Worm (Caenorhabditis elegans) whole organism, L2 larva: ENCODE results near the gene T04B2.8.

ENCODE experiments used
- C34F6.9 ChIP-seq: fragments of 150-350 bp; optimal IDR thresholded peaks from 2 replicates; lab custom pipeline; 2014; ENCODE audit warnings: missing biosample characterization, missing genetic modification characterization
- F13H6.1 ChIP-seq: sonication (generic microtip); optimal IDR thresholded peaks from 2 replicates; lab custom pipeline; 2016; ENCODE audit warnings: missing genetic modification characterization, missing compliant biosample characterization
- R02D3.7 ChIP-seq: fragments of 150-350 bp; optimal IDR thresholded peaks from 2 replicates; lab custom pipeline; 2014; ENCODE audit warnings: missing biosample characterization, missing genetic modification characterization
- Y55F3AM.14 ChIP-seq: fragments of 200-800 bp; sonication (Bioruptor generic); optimal IDR thresholded peaks from 2 replicates; lab custom pipeline; 2018; ENCODE audit warnings: mild to moderate bottlenecking, missing genetic modification characterization, missing compliant biosample characterization
- ZK546.5 ChIP-seq: sonication (generic microtip); optimal IDR thresholded peaks from 2 replicates; lab custom pipeline; 2017; ENCODE audit warnings: missing biosample characterization, missing genetic modification characterization
- alr-1 ChIP-seq: fragments of 150-350 bp; optimal IDR thresholded peaks from 2 replicates; lab custom pipeline; 2014; ENCODE audit warnings: missing biosample characterization, missing genetic modification characterization
- ama-1 ChIP-seq: fragments of 150-350 bp; optimal IDR thresholded peaks from 2 replicates; lab custom pipeline; 2018; ENCODE audit warnings: inconsistent platforms
- blmp-1 ChIP-seq: sonication (generic microtip); optimal IDR thresholded peaks from 2 replicates; lab custom pipeline; 2017; ENCODE audit warnings: missing genetic modification characterization, mild to moderate bottlenecking, missing compliant biosample characterization, antibody characterized with exemption, moderate library complexity; ENCODE audit not compliant: insufficient read depth
- ceh-16 ChIP-seq: fragments of 150-350 bp; optimal IDR thresholded peaks from 2 replicates; lab custom pipeline; 2014; ENCODE audit warnings: missing biosample characterization, missing genetic modification characterization
- ceh-82 ChIP-seq: fragments of 150-350 bp; optimal IDR thresholded peaks from 2 replicates; lab custom pipeline; 2014; ENCODE audit warnings: missing biosample characterization, missing genetic modification characterization
- egl-27 ChIP-seq: sonication (generic microtip); optimal IDR thresholded peaks from 3 replicates; lab custom pipeline; 2017; ENCODE audit warnings: missing biosample characterization, missing genetic modification reagents, missing genetic modification characterization
- elt-3 ChIP-seq: sonication (generic microtip); optimal IDR thresholded peaks from 2 replicates; lab custom pipeline; 2017; ENCODE audit warnings: missing biosample characterization, missing genetic modification characterization
- fos-1 ChIP-seq: fragments of 150-350 bp; optimal IDR thresholded peaks from 2 replicates; lab custom pipeline; 2014; ENCODE audit warnings: missing biosample characterization, missing genetic modification characterization
- gmeb-1 ChIP-seq: fragments of 150-350 bp; optimal IDR thresholded peaks from 2 replicates; lab custom pipeline; 2014; ENCODE audit warnings: missing biosample characterization, missing genetic modification characterization
- lin-11 ChIP-seq: fragments of 150-350 bp; sonication (generic microtip); optimal IDR thresholded peaks from 2 replicates; lab custom pipeline; 2014; ENCODE audit warnings: missing biosample characterization, missing genetic modification characterization, inconsistent platforms, mixed read lengths
- lin-39 ChIP-seq: fragments of 150-350 bp; optimal IDR thresholded peaks from 2 replicates; lab custom pipeline; 2014; ENCODE audit warnings: missing biosample characterization, missing genetic modification reagents, missing genetic modification characterization
- lsy-2 ChIP-seq, 2 experiments: fragments of 150-350 bp in 1 of 2; sonication (generic microtip) in 1 of 2; optimal IDR thresholded peaks; 2 replicates each; lab custom pipeline; 2014 to 2017; ENCODE audit warnings: missing biosample characterization in 2 of 2, missing genetic modification characterization in 2 of 2
- mab-5 ChIP-seq: fragments of 150-350 bp; optimal IDR thresholded peaks from 2 replicates; lab custom pipeline; 2014; ENCODE audit warnings: missing biosample characterization, missing genetic modification characterization
- mbf-1 ChIP-seq: sonication (generic microtip); optimal IDR thresholded peaks from 2 replicates; lab custom pipeline; 2017; ENCODE audit warnings: missing biosample characterization, missing genetic modification characterization
- nhr-11 ChIP-seq: fragments of 150-350 bp; optimal IDR thresholded peaks from 2 replicates; lab custom pipeline; 2014; ENCODE audit warnings: missing biosample characterization, missing genetic modification characterization
- nhr-12 ChIP-seq: fragments of 150-350 bp; optimal IDR thresholded peaks from 2 replicates; lab custom pipeline; 2014; ENCODE audit warnings: missing biosample characterization, missing genetic modification characterization
- nhr-129 ChIP-seq: fragments of 150-350 bp; optimal IDR thresholded peaks from 2 replicates; lab custom pipeline; 2014; ENCODE audit warnings: missing biosample characterization, missing genetic modification characterization
- nhr-21 ChIP-seq: fragments of 150-350 bp; optimal IDR thresholded peaks from 2 replicates; lab custom pipeline; 2014; ENCODE audit warnings: missing biosample characterization, missing genetic modification characterization
- nhr-23 ChIP-seq: fragments of 150-350 bp; optimal IDR thresholded peaks from 2 replicates; lab custom pipeline; 2014; ENCODE audit warnings: missing biosample characterization, missing genetic modification reagents, missing genetic modification characterization
- nhr-77 ChIP-seq: fragments of 150-350 bp; optimal IDR thresholded peaks from 2 replicates; lab custom pipeline; 2014; ENCODE audit warnings: missing biosample characterization, missing genetic modification characterization
- peb-1 ChIP-seq: fragments of 150-350 bp; optimal IDR thresholded peaks from 2 replicates; lab custom pipeline; 2014; ENCODE audit warnings: missing biosample characterization, missing genetic modification characterization
- skn-1 ChIP-seq: sonication (generic microtip); optimal IDR thresholded peaks from 2 replicates; lab custom pipeline; 2017; ENCODE audit warnings: missing biosample characterization, missing genetic modification characterization
- sma-3 ChIP-seq: sonication (generic microtip); optimal IDR thresholded peaks from 2 replicates; lab custom pipeline; 2016; ENCODE audit warnings: missing genetic modification reagents, missing genetic modification characterization, missing compliant biosample characterization
- sma-9 ChIP-seq, 2 experiments: fragments of 150-350 bp in 1 of 2; sonication (generic microtip) in 1 of 2; optimal IDR thresholded peaks; 2 replicates each; lab custom pipeline; 2014 to 2016; ENCODE audit warnings: missing genetic modification characterization in 2 of 2, mild to moderate bottlenecking in 1 of 2, missing biosample characterization in 1 of 2, missing compliant biosample characterization in 1 of 2, missing genetic modification reagents in 1 of 2, moderate library complexity in 1 of 2
- snpc-4 ChIP-seq: fragments of 150-350 bp; optimal IDR thresholded peaks from 2 replicates; lab custom pipeline; 2014; ENCODE audit warnings: missing biosample characterization, missing genetic modification characterization
- unc-39 ChIP-seq: fragments of 150-350 bp; optimal IDR thresholded peaks from 2 replicates; lab custom pipeline; 2014; ENCODE audit warnings: missing biosample characterization, missing genetic modification characterization
- unc-62 ChIP-seq: fragments of 150-350 bp; optimal IDR thresholded peaks from 2 replicates; lab custom pipeline; 2014; ENCODE audit warnings: missing biosample characterization, missing genetic modification reagents, missing genetic modification characterization
- zag-1 ChIP-seq: fragments of 150-350 bp; optimal IDR thresholded peaks from 2 replicates; lab custom pipeline; 2014; ENCODE audit warnings: missing biosample characterization, missing genetic modification characterization
- ztf-1 ChIP-seq: fragments of 200-800 bp; sonication (Bioruptor generic); conservative IDR thresholded peaks from 2 replicates; pipeline ENCODE4 v1.3.6; 2022; ENCODE audit warnings: missing genetic modification characterization, missing compliant biosample characterization
- ztf-11 ChIP-seq: sonication (generic microtip); optimal IDR thresholded peaks from 2 replicates; lab custom pipeline; 2017; ENCODE audit warnings: missing biosample characterization, missing genetic modification characterization
- ztf-4 ChIP-seq: fragments of 150-350 bp; optimal IDR thresholded peaks from 2 replicates; lab custom pipeline; 2014; ENCODE audit warnings: missing biosample characterization, missing genetic modification characterization

Gene T04B2.8

DNA sequence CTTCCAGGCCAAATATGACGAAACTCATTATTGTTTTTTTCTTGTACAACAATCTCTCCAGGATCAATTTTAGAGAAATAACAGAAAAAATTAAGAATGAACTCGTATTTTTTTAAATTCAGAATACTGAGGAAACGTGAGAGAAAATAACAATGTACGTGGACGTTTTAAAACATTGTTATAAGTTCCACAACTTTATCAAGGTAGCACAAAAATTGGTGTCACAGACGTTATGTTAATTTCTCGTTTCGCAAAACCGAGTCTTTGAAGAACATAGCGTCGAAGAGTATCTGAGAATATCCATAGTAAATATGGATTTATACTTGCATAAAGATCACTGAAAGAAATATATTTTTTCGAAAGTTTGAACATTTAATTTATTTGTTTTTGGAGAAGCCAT is at the start of gene T04B2.8:
Gene T04B2.8 (minus strand): TSS at position 101 of the 400 bp plus-strand sequence.
- TF ChIP-seq C34F6.9: no peak

DNA sequence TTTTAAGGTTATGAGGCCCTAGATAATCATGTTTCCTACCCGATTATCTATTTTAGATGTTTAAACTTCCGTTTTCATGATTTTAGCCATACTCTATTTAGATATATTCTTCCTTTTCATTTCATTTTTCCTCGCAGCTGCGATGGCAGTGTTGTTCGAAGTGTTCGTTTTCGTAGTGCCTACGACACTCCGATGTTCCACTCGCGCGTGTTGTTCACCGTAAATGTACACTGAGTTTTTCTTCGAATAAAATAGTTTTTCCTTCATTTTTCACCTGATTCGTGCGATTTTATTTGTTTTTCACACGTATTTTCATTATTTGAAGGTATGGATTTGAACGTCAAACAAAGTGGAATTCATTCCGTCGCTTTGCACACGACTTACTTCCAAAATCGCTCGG is 45.9 kb upstream of the T04B2.8 start, which contains the start of gene dis-3:
Gene dis-3 (plus strand): TSS at position 322 of the 400 bp plus-strand sequence.
- TF ChIP-seq unc-62 (no peak), lin-39 (tag; lab: Kevin White, UChicago) (no peak), R02D3.7 (tag; lab: Kevin White, UChicago) (peak; percentile 55)
- TF ChIP-seq, all 48 proteins: peak for 1

DNA sequence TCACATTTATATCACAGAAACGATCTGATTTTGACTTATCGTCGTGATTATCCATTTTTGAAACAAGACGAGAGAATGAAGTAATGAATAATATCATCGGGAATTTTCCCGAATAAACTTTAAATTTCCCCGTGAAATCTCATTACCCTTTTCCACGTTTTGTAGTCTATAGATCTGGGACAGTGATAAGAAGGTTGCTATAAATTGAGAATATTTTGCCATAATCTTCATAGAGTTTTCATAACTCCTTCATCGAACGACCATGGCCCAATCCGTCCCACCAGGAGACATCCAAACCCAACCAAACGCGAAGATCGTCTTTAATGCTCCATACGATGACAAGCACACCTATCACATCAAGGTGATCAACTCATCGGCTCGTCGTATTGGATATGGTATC is 44.2 kb upstream of the T04B2.8 start, which contains the start of the genes C04G2.5 and msp-36:
Gene C04G2.5 (minus strand): TSS at position 101 of the 400 bp plus-strand sequence.
Gene msp-36 (plus strand): TSS at position 263 of the 400 bp plus-strand sequence.
- TF ChIP-seq ama-1 (lab: Kevin White, UChicago): no peak
- TF ChIP-seq ztf-11 (tag; lab: Kevin White, UChicago): no peak
- no peak for TF ChIP-seq ceh-82 (tag; lab: Kevin White, UChicago)
- no peak for TF ChIP-seq unc-39 (tag; lab: Kevin White, UChicago)
- TF ChIP-seq egl-27 (tag; lab: Kevin White, UChicago): no peak
- TF ChIP-seq Y55F3AM.14: no peak
- no peak for TF ChIP-seq C34F6.9
- TF ChIP-seq alr-1 (tag; lab: Kevin White, UChicago): no peak
- no peak for TF ChIP-seq elt-3 (tag; lab: Kevin White, UChicago)
- no peak for TF ChIP-seq nhr-129 (tag; lab: Kevin White, UChicago)
- no peak for TF ChIP-seq ceh-16 (tag; lab: Kevin White, UChicago)
- TF ChIP-seq unc-62: no peak
- TF ChIP-seq mbf-1 (tag; lab: Kevin White, UChicago): no peak

DNA sequence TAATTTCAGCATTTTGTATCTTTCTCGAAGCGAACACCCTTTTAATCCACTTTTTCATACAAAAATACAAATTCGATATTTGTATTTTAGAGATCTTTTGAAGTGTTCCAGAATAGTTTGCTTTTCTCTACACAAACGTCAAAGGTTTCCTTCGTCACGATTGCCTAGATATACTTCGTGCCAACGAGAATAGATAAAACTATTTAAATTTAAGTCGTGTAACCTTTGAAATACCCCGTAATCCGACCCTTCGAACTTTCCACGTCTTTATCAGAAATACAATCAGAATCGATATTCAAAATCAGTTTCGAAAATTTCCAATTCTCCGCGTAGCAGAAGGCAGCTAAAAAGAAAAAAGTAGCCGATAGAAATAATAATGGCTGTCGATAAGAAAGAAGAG is 39.4 kb upstream of the T04B2.8 start, which contains the start of gene ttbk-5:
Gene ttbk-5 (plus strand): TSS at position 301 of the 400 bp plus-strand sequence.
- TF ChIP-seq skn-1 (tag; lab: Kevin White, UChicago) (no peak), ZK546.5 (tag; lab: Kevin White, UChicago) (no peak), F13H6.1 (tag; lab: Kevin White, UChicago) (no peak), nhr-11 (tag; lab: Kevin White, UChicago) (no peak)
- TF ChIP-seq, all 48 proteins: peak for 0

DNA sequence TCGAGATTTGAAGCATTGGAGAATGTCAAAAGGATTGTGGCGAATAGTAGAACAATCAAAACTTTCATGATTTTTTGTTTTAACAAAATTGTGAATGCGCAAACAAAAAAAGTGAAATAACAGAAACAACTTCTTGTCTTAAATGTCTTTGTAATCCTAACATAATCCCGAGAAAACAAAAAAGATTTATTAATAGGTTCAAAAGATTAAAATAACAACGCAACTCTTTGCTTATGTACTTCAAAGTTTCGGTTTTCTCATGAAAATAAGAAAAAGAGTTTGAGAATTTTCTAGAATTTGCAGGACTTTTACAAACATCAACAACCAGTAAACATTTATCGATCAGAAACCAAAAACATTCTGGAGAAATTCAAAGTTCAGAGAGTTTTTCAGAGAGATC is 38.8 kb upstream of the T04B2.8 start, which contains the start of gene ttr-39:
Gene ttr-39 (minus strand): TSS at position 101 of the 400 bp plus-strand sequence.
- TF ChIP-seq C34F6.9 (no peak), ztf-4 (tag; lab: Kevin White, UChicago) (no peak), nhr-23 (tag; lab: Kevin White, UChicago) (no peak), mab-5 (tag; lab: Kevin White, UChicago) (no peak), mbf-1 (tag; lab: Kevin White, UChicago) (no peak), snpc-4 (tag; lab: Kevin White, UChicago) (no peak), elt-3 (tag; lab: Kevin White, UChicago) (no peak), nhr-11 (tag; lab: Kevin White, UChicago) (no peak), fos-1 (no peak), lin-11 (tag; lab: Kevin White, UChicago) (no peak), skn-1 (tag; lab: Kevin White, UChicago) (no peak), nhr-12 (no peak), F13H6.1 (tag; lab: Kevin White, UChicago) (no peak), peb-1 (tag; lab: Kevin White, UChicago) (no peak), alr-1 (tag; lab: Kevin White, UChicago) (no peak), zag-1 (tag; lab: Kevin White, UChicago) (no peak), ztf-1 (GFP tag; lab: Robert Waterston, UW) (no peak)

DNA sequence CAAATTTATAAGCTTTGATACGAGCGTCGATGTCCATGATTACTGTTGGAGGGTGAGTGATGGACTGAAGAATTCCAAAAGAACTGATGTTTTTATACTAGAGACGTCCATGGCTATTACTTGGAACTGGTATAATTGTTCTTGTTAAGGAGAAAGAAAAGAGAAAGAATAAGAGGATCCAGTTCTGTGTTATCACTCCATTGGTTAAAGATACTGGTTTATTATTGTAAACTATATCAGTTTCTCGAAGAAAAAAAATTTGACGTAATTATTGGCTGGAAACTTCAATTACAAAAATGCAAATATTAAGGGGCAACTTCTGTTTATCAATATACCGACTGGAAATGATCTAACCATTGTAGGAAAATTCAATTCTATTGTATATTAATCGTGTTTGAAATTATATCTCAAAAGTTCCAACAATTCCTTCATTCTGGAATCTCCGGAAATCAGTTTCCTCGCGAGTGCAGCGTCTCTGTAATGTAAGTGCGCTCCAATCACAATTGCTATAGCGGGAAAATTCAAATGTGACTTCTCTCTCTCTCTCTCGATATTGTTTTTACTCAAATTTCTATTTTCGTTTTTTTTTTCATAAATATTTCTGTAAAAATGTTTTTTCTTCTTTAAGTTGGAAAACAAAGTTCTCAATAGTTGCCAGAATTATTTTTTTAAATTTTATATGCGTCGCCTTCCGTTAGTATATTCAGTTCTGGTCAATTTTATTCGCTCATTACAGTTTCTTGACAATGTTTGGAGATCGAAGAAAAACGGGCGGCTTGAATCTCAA is 34.6 kb upstream of the T04B2.8 start, which contains the start of the genes col-2 and ndc-80:
Gene col-2 (minus strand): TSS at position 51 of the 787 bp plus-strand sequence.
Gene ndc-80 (plus strand): TSS at position 737 of the 787 bp plus-strand sequence.
- peak; percentile 69 for TF ChIP-seq sma-3
- TF ChIP-seq nhr-77 (tag; lab: Kevin White, UChicago): peak; percentile 5
- peak; percentile 26 for TF ChIP-seq mab-5 (tag; lab: Kevin White, UChicago)
- no peak for TF ChIP-seq F13H6.1 (tag; lab: Kevin White, UChicago)
- TF ChIP-seq blmp-1 (tag; lab: Kevin White, UChicago): peak; percentile 15
- TF ChIP-seq fos-1: no peak
- TF ChIP-seq unc-62: no peak
- TF ChIP-seq sma-9 (GFP tag; optimal IDR thresholded peaks at IDR 0.05; lab: Kevin White, UChicago): peak; percentile 71
- no peak for TF ChIP-seq sma-9 (tag; optimal IDR thresholded peaks at IDR 0.05; lab: Kevin White, UChicago)
- TF ChIP-seq nhr-129 (tag; lab: Kevin White, UChicago): peak; percentile 84
- TF ChIP-seq C34F6.9: peak; percentile 89
- TF ChIP-seq nhr-21 (tag; lab: Kevin White, UChicago): peak; percentile 13
- peak in 1 of 2 experiments; percentile 85 for TF ChIP-seq lsy-2 (tag; optimal IDR thresholded peaks at IDR 0.05; lab: Kevin White, UChicago)
- TF ChIP-seq gmeb-1 (tag; lab: Kevin White, UChicago): peak; percentile 82
- TF ChIP-seq egl-27 (tag; lab: Kevin White, UChicago): peak; percentile 0
